Fruit fly (Drosophila melanogaster): ENCODE results near the gene Tgs1.

Tgs1 gene

dm6 chr3R:18220211-18220749 lies 35.0 kb upstream of the Tgs1 start, which contains the start of the genes CG7988 and CG7183 (continued):
- TF ChIP-seq ap (GFP tag; IDR thresholded peaks at IDR 0.05) (peak; percentile 98), HLHmδ (GFP tag; optimal IDR thresholded peaks at IDR 0.05) (no peak), CG10209 (GFP tag; optimal IDR thresholded peaks at IDR 0.05) (peak; percentile 98), run (tag; optimal IDR thresholded peaks at IDR 0.05) (peak; percentile 94), stc (GFP tag; IDR thresholded peaks at IDR 0.05) (peak; percentile 98), cato (GFP tag; optimal IDR thresholded peaks at IDR 0.05; ENCODE audit: borderline replicate concordance) (peak; percentile 96), az2 (GFP tag; optimal IDR thresholded peaks at IDR 0.05) (peak; percentile 99), nau (GFP tag; optimal IDR thresholded peaks at IDR 0.05) (no peak), eyg (GFP tag; optimal IDR thresholded peaks at IDR 0.05) (peak; percentile 89), CG2116 (GFP tag; optimal IDR thresholded peaks at IDR 0.05) (peak; percentile 90), Mad (GFP tag; optimal IDR thresholded peaks at IDR 0.05) (peak; percentile 96), CG5245 (GFP tag; optimal IDR thresholded peaks at IDR 0.05) (peak; percentile 94), Rx (GFP tag; IDR thresholded peaks at IDR 0.05) (peak; percentile 93), sna (GFP tag; IDR thresholded peaks at IDR 0.05; ENCODE audit: partially characterized antibody) (no peak), CG2712 (tag; optimal IDR thresholded peaks at IDR 0.05) (peak; percentile 99), CG10274 (GFP tag; optimal IDR thresholded peaks at IDR 0.05) (peak; percentile 73), Myb (GFP tag; optimal IDR thresholded peaks at IDR 0.05) (peak; percentile 81), nom (GFP tag; optimal IDR thresholded peaks at IDR 0.05) (peak; percentile 89), CG13624 (GFP tag; optimal IDR thresholded peaks at IDR 0.05) (peak; percentile 95), Hr3 (GFP tag; optimal IDR thresholded peaks at IDR 0.05) (peak; percentile 99), CG1603 (tag; optimal IDR thresholded peaks at IDR 0.05) (peak; percentile 90), usp (GFP tag; optimal IDR thresholded peaks at IDR 0.05) (no peak), onecut (GFP tag; IDR thresholded peaks at IDR 0.05) (peak; percentile 92), CG12769 (tag; optimal IDR thresholded peaks at IDR 0.05) (peak; percentile 96), ttk (GFP tag; IDR thresholded peaks at IDR 0.05) (peak; percentile 99), pb (GFP tag; optimal IDR thresholded peaks at IDR 0.05) (peak; percentile 73), CG13424 (tag; optimal IDR thresholded peaks at IDR 0.05) (peak; percentile 99), chif (GFP tag; optimal IDR thresholded peaks at IDR 0.05) (peak; percentile 93 to 98), CG3726 (GFP tag; IDR thresholded peaks at IDR 0.05) (peak; percentile 98), Abd-B (GFP tag; optimal IDR thresholded peaks at IDR 0.05) (peak; percentile 99), danr (GFP tag; IDR thresholded peaks at IDR 0.05) (peak; percentile 96), CrebB (tag; optimal IDR thresholded peaks at IDR 0.05) (peak; percentile 96), Nf-YC (tag; optimal IDR thresholded peaks at IDR 0.05) (peak; percentile 88), gsb (GFP tag; IDR thresholded peaks at IDR 0.05) (peak; percentile 94), nerfin-1 (tag; optimal IDR thresholded peaks at IDR 0.05) (peak; percentile 97), ci (GFP tag; IDR thresholded peaks at IDR 0.05) (peak; percentile 97), NC2α (GFP tag; optimal IDR thresholded peaks at IDR 0.05) (peak; percentile 80), Lpt (GFP tag; optimal IDR thresholded peaks at IDR 0.05) (no peak), luna (GFP tag; optimal IDR thresholded peaks at IDR 0.05) (peak; percentile 87), CG13296 (GFP tag; optimal IDR thresholded peaks at IDR 0.05) (peak; percentile 94), CG31441 (GFP tag; IDR thresholded peaks at IDR 0.05) (peak; percentile 97), CG1602 (GFP tag; optimal IDR thresholded peaks at IDR 0.05) (peak; percentile 99), crc (GFP tag; optimal IDR thresholded peaks at IDR 0.05) (peak; percentile 90), ham (GFP tag; IDR thresholded peaks at IDR 0.05) (peak; percentile 91), CG3065 (GFP tag; optimal IDR thresholded peaks at IDR 0.05) (peak; percentile 94), slou (GFP tag; optimal IDR thresholded peaks at IDR 0.05) (peak; percentile 92), CG3407 (GFP tag; optimal IDR thresholded peaks at IDR 0.05) (peak; percentile 96), CG18476 (GFP tag; optimal IDR thresholded peaks at IDR 0.05) (peak; percentile 96), grau (tag; optimal IDR thresholded peaks at IDR 0.05) (peak; percentile 98), fd102C (GFP tag; optimal IDR thresholded peaks at IDR 0.05) (peak; percentile 95), MTF-1 (GFP tag; optimal IDR thresholded peaks at IDR 0.05; ENCODE audit: borderline replicate concordance) (peak; percentile 84)
